Worm (Caenorhabditis elegans) whole organism, mixed stage, embryonic: ENCODE measurements around the gene ogr-2.

ENCODE experiments used
- M03D4.4 ChIP-seq: sonication (generic microtip); optimal IDR thresholded peaks from 2 replicates; lab custom pipeline; 2017; ENCODE audit warnings: mild to moderate bottlenecking, missing genetic modification characterization, missing compliant biosample characterization
- blmp-1 ChIP-seq: fragments of 150-350 bp; optimal IDR thresholded peaks from 2 replicates; lab custom pipeline; 2014; ENCODE audit warnings: missing biosample characterization, missing genetic modification characterization
- elt-3 ChIP-seq: fragments of 150-350 bp; optimal IDR thresholded peaks from 2 replicates; lab custom pipeline; 2014; ENCODE audit warnings: missing biosample characterization, missing genetic modification characterization
- lsy-2 ChIP-seq: fragments of 150-350 bp; optimal IDR thresholded peaks from 2 replicates; lab custom pipeline; 2014; ENCODE audit warnings: missing biosample characterization, missing genetic modification characterization
- unc-39 ChIP-seq: fragments of 150-350 bp; optimal IDR thresholded peaks from 2 replicates; lab custom pipeline; 2014; ENCODE audit warnings: missing biosample characterization, missing genetic modification characterization

DNA sequence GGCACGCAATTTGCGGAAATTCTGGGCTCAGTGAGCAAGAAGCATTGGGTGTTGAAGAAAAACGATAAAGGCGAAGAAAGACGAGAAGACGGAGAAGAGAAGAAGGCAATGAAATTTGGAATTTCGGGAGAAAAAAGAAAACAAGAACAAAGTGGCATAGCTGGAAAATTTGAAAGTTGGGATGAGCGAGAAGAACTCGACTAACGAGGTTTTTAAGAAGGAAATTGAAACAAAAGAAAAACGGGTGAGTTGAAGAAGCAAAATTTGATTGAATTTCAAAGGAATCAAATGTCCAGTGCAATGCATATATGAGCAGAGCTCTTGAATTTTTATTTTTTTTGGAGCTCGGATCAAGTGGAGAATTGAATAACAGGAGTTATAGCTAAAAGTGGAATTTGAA is 19.2 kb upstream of the ogr-2 start:
- TF ChIP-seq elt-3 (tag; lab: Kevin White, UChicago): no peak
- no peak for TF ChIP-seq M03D4.4 (tag; lab: Kevin White, UChicago)
- TF ChIP-seq blmp-1 (tag; lab: Kevin White, UChicago): no peak
- TF ChIP-seq unc-39 (tag; lab: Kevin White, UChicago): no peak
- no peak for TF ChIP-seq lsy-2 (tag; lab: Kevin White, UChicago)
